Fruit fly (Drosophila melanogaster) whole organism, wandering third instar larva: ENCODE data around the gene CG13065.

Experiments
- Abd-B ChIP-seq: fragments of >200 bp; optimal IDR thresholded peaks from 2 replicates; lab custom pipeline; 2017; ENCODE audit warnings: missing biosample characterization, missing genetic modification characterization
- CG32264 ChIP-seq: fragments of 200-800 bp; sonication (Bioruptor generic); optimal IDR thresholded peaks from 2 replicates; lab custom pipeline; 2016; ENCODE audit warnings: missing biosample characterization, missing genetic modification characterization
- CG9705 ChIP-seq: fragments of 200-800 bp; sonication (Bioruptor generic); optimal IDR thresholded peaks from 2 replicates; lab custom pipeline; 2018; ENCODE audit warnings: missing biosample characterization, mild to moderate bottlenecking, missing genetic modification characterization
- CrebA ChIP-seq: fragments of 200-800 bp; sonication (Bioruptor generic); optimal IDR thresholded peaks from 2 replicates; lab custom pipeline; 2016; ENCODE audit warnings: missing biosample characterization, mild to moderate bottlenecking, missing genetic modification characterization, borderline replicate concordance
- Dfd ChIP-seq: fragments of >200 bp; optimal IDR thresholded peaks from 2 replicates; lab custom pipeline; 2017; ENCODE audit warnings: missing biosample characterization, missing genetic modification characterization
- Dif ChIP-seq: fragments of 200-275, 200-300 bp; sonication (Bioruptor generic); optimal IDR thresholded peaks from 2 replicates; lab custom pipeline; 2018; ENCODE audit warnings: missing biosample characterization, missing genetic modification characterization; ENCODE audit not compliant: partially characterized antibody
- GATAd ChIP-seq: sonication (Bioruptor generic); optimal IDR thresholded peaks from 2 replicates; lab custom pipeline; 2016; ENCODE audit warnings: missing biosample characterization, missing genetic modification characterization
- Hnf4 ChIP-seq: fragments of 200-800 bp; sonication (Bioruptor generic); optimal IDR thresholded peaks from 2 replicates; lab custom pipeline; 2016; ENCODE audit warnings: missing biosample characterization, mild to moderate bottlenecking, missing genetic modification characterization
- Hr78 ChIP-seq: fragments of >200 bp; optimal IDR thresholded peaks from 2 replicates; lab custom pipeline; 2017; ENCODE audit warnings: missing biosample characterization, missing genetic modification characterization
- Hr83 ChIP-seq: fragments of 200-300 bp; sonication (Bioruptor generic); optimal IDR thresholded peaks from 2 replicates; lab custom pipeline; 2016; ENCODE audit warnings: missing biosample characterization, mild to moderate bottlenecking, missing genetic modification characterization, moderate library complexity; ENCODE audit not compliant: poor library complexity, severe bottlenecking
- Mio ChIP-seq: sonication (Bioruptor generic); optimal IDR thresholded peaks from 2 replicates; lab custom pipeline; 2016; ENCODE audit warnings: missing biosample characterization, missing genetic modification characterization
- N ChIP-seq: fragments of >200 bp; optimal IDR thresholded peaks from 2 replicates; lab custom pipeline; 2018; ENCODE audit warnings: missing biosample characterization, missing external identifiers, missing genetic modification characterization
- OdsH ChIP-seq: fragments of 200-800 bp; sonication (Bioruptor generic); optimal IDR thresholded peaks from 2 replicates; lab custom pipeline; 2016; ENCODE audit warnings: missing biosample characterization, mild to moderate bottlenecking, missing genetic modification characterization
- Sp1 ChIP-seq: fragments of 200-800 bp; sonication (Bioruptor generic); optimal IDR thresholded peaks from 3 replicates; lab custom pipeline; 2019; ENCODE audit warnings: missing biosample characterization, mild to moderate bottlenecking, missing genetic modification characterization, moderate library complexity
- Vsx2 ChIP-seq: fragments of 200-300, 225-300 bp; sonication (Bioruptor generic); optimal IDR thresholded peaks from 2 replicates; lab custom pipeline; 2018; ENCODE audit warnings: missing biosample characterization, missing genetic modification characterization; ENCODE audit not compliant: partially characterized antibody
- br ChIP-seq: fragments of 200-800 bp; sonication (Bioruptor generic); optimal IDR thresholded peaks from 2 replicates; lab custom pipeline; 2016; ENCODE audit warnings: missing biosample characterization, missing genetic modification characterization
- brk ChIP-seq: fragments of 200-800 bp; sonication (Bioruptor generic); optimal IDR thresholded peaks from 2 replicates; lab custom pipeline; 2016; ENCODE audit warnings: missing biosample characterization, mild to moderate bottlenecking, missing genetic modification characterization
- dl ChIP-seq, 2 experiments: fragments of 175-275, 200-275 bp in 1 of 2; fragments of 200-275 bp in 1 of 2; sonication (Bioruptor generic); optimal IDR thresholded peaks; lab custom pipeline; 2018; ENCODE audit warnings: mild to moderate bottlenecking in 2 of 2, missing biosample characterization in 2 of 2, missing genetic modification characterization in 2 of 2, moderate library complexity in 2 of 2; ENCODE audit not compliant: partially characterized antibody in 2 of 2, insufficient read depth in 1 of 2
- dmrt93B ChIP-seq: fragments of 200-800 bp; sonication (Bioruptor generic); optimal IDR thresholded peaks from 2 replicates; lab custom pipeline; 2018; ENCODE audit warnings: missing biosample characterization, mild to moderate bottlenecking, missing genetic modification characterization
- dsf ChIP-seq: sonication (Bioruptor generic); optimal IDR thresholded peaks from 2 replicates; lab custom pipeline; 2016; ENCODE audit warnings: missing biosample characterization, missing genetic modification characterization, borderline replicate concordance
- ey ChIP-seq: fragments of 200-800 bp; sonication (Bioruptor generic); optimal IDR thresholded peaks from 2 replicates; lab custom pipeline; 2016; ENCODE audit warnings: missing biosample characterization, missing genetic modification characterization
- foxo ChIP-seq, 2 experiments: fragments of 200-800 bp; sonication (Bioruptor generic); optimal IDR thresholded peaks; 2 replicates in 1 of 2; 3 replicates in 1 of 2; lab custom pipeline; 2016 to 2017; ENCODE audit warnings: missing biosample characterization in 2 of 2, missing genetic modification characterization in 2 of 2
- fru ChIP-seq: fragments of 200-800 bp; sonication (Bioruptor generic); optimal IDR thresholded peaks from 3 replicates; lab custom pipeline; 2016; ENCODE audit warnings: missing biosample characterization, mild to moderate bottlenecking, missing genetic modification characterization
- h ChIP-seq: fragments of 200-800 bp; sonication (Bioruptor generic); optimal IDR thresholded peaks from 3 replicates; lab custom pipeline; 2016; ENCODE audit warnings: missing biosample characterization, mild to moderate bottlenecking, missing genetic modification characterization
- jim ChIP-seq: fragments of 175-275, 200-325 bp; sonication (Bioruptor generic); optimal IDR thresholded peaks from 2 replicates; lab custom pipeline; 2016; ENCODE audit warnings: missing biosample characterization, mild to moderate bottlenecking, missing genetic modification characterization
- pan ChIP-seq: fragments of >200 bp; optimal IDR thresholded peaks from 2 replicates; lab custom pipeline; 2017
- rgr ChIP-seq: fragments of 200-800 bp; sonication (Bioruptor generic); optimal IDR thresholded peaks from 3 replicates; lab custom pipeline; 2016; ENCODE audit warnings: missing biosample characterization, mild to moderate bottlenecking, missing genetic modification characterization
- sage ChIP-seq: fragments of 200-800 bp; sonication (Bioruptor generic); optimal IDR thresholded peaks from 2 replicates; lab custom pipeline; 2016; ENCODE audit warnings: missing biosample characterization, mild to moderate bottlenecking, missing genetic modification characterization
- sv ChIP-seq: fragments of 200-800 bp; sonication (Bioruptor generic); optimal IDR thresholded peaks from 3 replicates; lab custom pipeline; 2016; ENCODE audit warnings: missing biosample characterization, missing genetic modification characterization
- tai ChIP-seq: sonication (Bioruptor generic); optimal IDR thresholded peaks from 2 replicates; lab custom pipeline; 2016; ENCODE audit warnings: missing biosample characterization, missing genetic modification characterization
- usp ChIP-seq: fragments of >200 bp; optimal IDR thresholded peaks from 2 replicates; lab custom pipeline; 2017; ENCODE audit warnings: missing biosample characterization, missing genetic modification characterization
- woc ChIP-seq: sonication (Bioruptor generic); optimal IDR thresholded peaks from 2 replicates; lab custom pipeline; 2016; ENCODE audit warnings: missing biosample characterization, mild to moderate bottlenecking, missing genetic modification characterization

Gene CG13065

dm6 chr3L:16295447-16295846, 18.2 kb downstream of the CG13065 start, which contains the start of gene CG4962:
CG4962 (minus strand) TSS chr3L:16295547.
- no peak for TF ChIP-seq Vsx2
- TF ChIP-seq CG32264 (GFP tag; lab: Kevin White, UChicago), result no peak
- no peak for TF ChIP-seq br (GFP tag; lab: Kevin White, UChicago)
- no peak for TF ChIP-seq brk (GFP tag; lab: Kevin White, UChicago)
- no peak for TF ChIP-seq OdsH
- TF ChIP-seq dl (GFP tag; optimal IDR thresholded peaks at IDR 0.05; lab: Kevin White, UChicago; ENCODE audit: insufficient read depth in 1 of 2, partially characterized antibody in 2 of 2), result no peak
- TF ChIP-seq sv, result no peak

dm6 chr3L:16301153-16301552, 23.9 kb downstream of the CG13065 start, which contains the start of gene CG4982:
CG4982 (plus strand) TSS chr3L:16301453.
- TF ChIP-seq Mio (GFP tag; lab: Kevin White, UChicago) (no peak), foxo (GFP tag; optimal IDR thresholded peaks at IDR 0.05; lab: Kevin White, UChicago) (no peak), OdsH (no peak), pan (lab: Kevin White, UChicago) (no peak), CrebA (GFP tag; lab: Kevin White, UChicago) (no peak)

DNA sequence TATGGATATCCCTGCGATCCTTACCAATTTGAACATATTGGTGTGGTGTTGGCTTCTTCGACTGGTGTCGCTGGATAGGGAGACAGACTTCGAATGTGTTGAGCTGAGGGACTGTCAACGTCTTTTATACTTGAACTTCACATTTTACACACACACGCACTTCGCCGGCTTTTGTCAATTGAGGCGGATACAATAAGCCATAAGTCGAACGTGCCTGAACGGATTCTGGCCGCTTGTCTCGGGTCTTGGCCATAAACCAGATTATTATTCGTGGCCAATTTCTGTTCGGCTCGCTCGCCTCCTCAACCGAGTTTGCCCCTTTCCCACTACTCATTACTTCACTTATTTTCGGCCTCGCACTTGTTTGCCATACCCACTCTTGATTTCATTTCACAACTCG, 25.8 kb downstream of the CG13065 start, which contains the start of gene CG13044:
CG13044 (minus strand) TSS at position 101 of the 400 bp plus-strand sequence.
- TF ChIP-seq Hnf4 (no peak), Hr83 (no peak), Dfd (no peak), brk (GFP tag; lab: Kevin White, UChicago) (no peak), Vsx2 (no peak), dl (GFP tag; optimal IDR thresholded peaks at IDR 0.05; lab: Kevin White, UChicago; ENCODE audit: insufficient read depth in 1 of 2, partially characterized antibody in 2 of 2) (no peak), rgr (no peak), sage (GFP tag; lab: Kevin White, UChicago) (no peak), ey (no peak), CrebA (GFP tag; lab: Kevin White, UChicago) (no peak)

DNA sequence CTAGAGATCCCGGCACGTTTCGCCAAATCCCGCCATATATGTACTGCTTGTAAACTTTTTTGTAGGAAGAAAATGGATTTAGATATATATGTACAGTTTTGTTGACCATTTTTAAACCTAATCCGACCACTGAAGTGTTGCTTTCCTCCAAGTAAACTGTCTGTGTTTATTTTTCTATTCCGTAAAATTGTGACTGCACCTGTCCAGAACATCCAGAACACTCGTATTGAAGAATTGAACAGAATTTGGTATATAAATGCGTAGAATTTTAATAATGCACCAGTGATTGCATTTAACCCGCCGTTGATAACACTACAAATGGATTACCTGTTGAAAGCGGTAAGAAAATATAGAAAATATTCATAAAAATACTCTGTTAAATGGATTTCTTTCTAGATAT, 26.7 kb downstream of the CG13065 start, which contains the start of gene CG43249:
CG43249 (plus strand) TSS at position 301 of the 400 bp plus-strand sequence.
- TF ChIP-seq dmrt93B (GFP tag; lab: Kevin White, UChicago), result no peak
- TF ChIP-seq tai (GFP tag; lab: Kevin White, UChicago), result no peak
- no peak for TF ChIP-seq GATAd
- no peak for TF ChIP-seq Dfd

DNA sequence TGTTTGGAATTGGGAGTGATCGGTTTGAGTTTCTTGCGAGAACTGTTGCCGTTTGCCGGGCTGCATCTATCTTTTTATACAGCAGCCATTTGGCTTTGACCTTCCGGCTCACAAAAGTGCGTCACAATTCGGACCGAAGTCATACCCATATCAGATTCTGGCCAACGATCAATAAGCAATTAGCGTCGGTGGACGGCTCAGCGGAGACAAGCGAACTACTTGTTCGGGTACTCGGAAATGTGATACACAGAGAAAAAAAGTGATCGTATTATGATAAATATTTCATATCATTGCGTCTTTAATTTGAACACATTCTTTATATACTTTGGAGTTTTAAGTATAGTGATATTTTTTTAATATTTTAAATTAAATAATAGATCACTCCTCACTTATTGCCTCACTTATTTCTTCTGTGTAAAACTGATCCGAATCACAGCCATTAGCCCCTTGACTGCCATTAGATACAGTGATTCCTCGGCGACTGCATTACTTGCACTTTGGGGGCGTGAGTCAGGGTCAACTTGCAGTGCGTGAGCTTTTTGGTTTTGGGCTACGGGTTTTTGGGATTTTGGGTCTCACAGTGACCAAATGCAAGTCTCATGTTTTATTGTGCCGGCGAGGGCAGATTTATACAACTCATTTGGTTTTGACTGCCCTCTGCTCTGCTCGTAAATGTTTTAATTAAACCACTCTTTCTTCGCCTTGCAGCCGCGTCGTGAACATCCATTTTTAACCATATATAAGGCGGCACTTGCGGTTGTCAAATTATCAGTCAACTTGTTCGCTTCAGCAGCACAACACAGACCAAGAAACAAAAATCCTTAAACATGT, 28.8 kb downstream of the CG13065 start, which contains the start of the genes CG13043 and CG13063:
CG13043 (minus strand) TSS at position 51 of the 831 bp plus-strand sequence.
CG13063 (plus strand) TSS at position 781 of the 831 bp plus-strand sequence.
- no peak for TF ChIP-seq dsf (GFP tag; lab: Kevin White, UChicago)
- TF ChIP-seq OdsH, result no peak
- TF ChIP-seq brk (GFP tag; lab: Kevin White, UChicago), result no peak
- no peak for TF ChIP-seq br (GFP tag; lab: Kevin White, UChicago)
- TF ChIP-seq dmrt93B (GFP tag; lab: Kevin White, UChicago), result no peak
- TF ChIP-seq dl (GFP tag; optimal IDR thresholded peaks at IDR 0.05; lab: Kevin White, UChicago; ENCODE audit: insufficient read depth in 1 of 2, partially characterized antibody in 2 of 2), result no peak
- TF ChIP-seq woc (GFP tag; lab: Kevin White, UChicago), result no peak
- TF ChIP-seq Vsx2, result no peak
- no peak for TF ChIP-seq h (GFP tag; lab: Kevin White, UChicago)
- no peak for TF ChIP-seq CG32264 (GFP tag; lab: Kevin White, UChicago)
- TF ChIP-seq Sp1 (GFP tag; lab: Kevin White, UChicago), result no peak
- TF ChIP-seq pan (lab: Kevin White, UChicago), result no peak
- TF ChIP-seq N (GFP tag; lab: Kevin White, UChicago), result no peak
- TF ChIP-seq Hr78 (GFP tag; lab: Kevin White, UChicago), result no peak
- TF ChIP-seq Hr83, result no peak
- TF ChIP-seq sage (GFP tag; lab: Kevin White, UChicago), result no peak
- TF ChIP-seq CG9705, result no peak

dm6 chr3L:16308380-16308779, 31.1 kb downstream of the CG13065 start, which contains the start of gene CG13042:
CG13042 (minus strand) TSS chr3L:16308480.
- TF ChIP-seq dmrt93B (GFP tag; lab: Kevin White, UChicago) (no peak), CrebA (GFP tag; lab: Kevin White, UChicago) (no peak), Dif (GFP tag; lab: Kevin White, UChicago) (no peak), usp (GFP tag; lab: Kevin White, UChicago) (no peak), GATAd (no peak), CG32264 (GFP tag; lab: Kevin White, UChicago) (no peak), fru (GFP tag; lab: Kevin White, UChicago) (no peak), tai (GFP tag; lab: Kevin White, UChicago) (no peak), jim (GFP tag; lab: Kevin White, UChicago) (no peak), sv (no peak), Abd-B (GFP tag; lab: Kevin White, UChicago) (no peak), woc (GFP tag; lab: Kevin White, UChicago) (no peak), sage (GFP tag; lab: Kevin White, UChicago) (no peak)
